Worm (Caenorhabditis elegans) whole organism, late embryonic: ENCODE data around the gene C45B11.9.

Source experiments
- C08G9.2 ChIP-seq: sonication (generic microtip); optimal IDR thresholded peaks from 2 replicates; lab custom pipeline; 2016; ENCODE audit warnings: mild to moderate bottlenecking, missing genetic modification characterization, moderate library complexity, missing compliant biosample characterization
- C38D4.7 ChIP-seq: fragments of 200-800 bp; sonication (Bioruptor generic); optimal IDR thresholded peaks from 2 replicates; lab custom pipeline; 2018; ENCODE audit warnings: mild to moderate bottlenecking, missing genetic modification characterization, moderate library complexity, missing compliant biosample characterization
- F13H6.1 ChIP-seq: sonication (generic microtip); optimal IDR thresholded peaks from 2 replicates; lab custom pipeline; 2016; ENCODE audit warnings: missing genetic modification characterization, missing compliant biosample characterization
- T23F11.4 ChIP-seq: fragments of 200-800 bp; sonication (Bioruptor generic); optimal IDR thresholded peaks from 2 replicates; lab custom pipeline; 2018; ENCODE audit warnings: mild to moderate bottlenecking, missing genetic modification characterization, missing compliant biosample characterization
- ahr-1 ChIP-seq: sonication (generic microtip); optimal IDR thresholded peaks from 2 replicates; lab custom pipeline; 2016; ENCODE audit warnings: missing genetic modification characterization, missing compliant biosample characterization
- ama-1 ChIP-seq: fragments of 150-350 bp; optimal IDR thresholded peaks from 2 replicates; lab custom pipeline; 2014
- ceh-18 ChIP-seq: sonication (generic microtip); optimal IDR thresholded peaks from 2 replicates; lab custom pipeline; 2016; ENCODE audit warnings: missing genetic modification characterization, missing compliant biosample characterization
- ceh-19 ChIP-seq: fragments of 200-800 bp; sonication (Bioruptor generic); optimal IDR thresholded peaks from 2 replicates; lab custom pipeline; 2018; ENCODE audit warnings: mild to moderate bottlenecking, missing genetic modification characterization, missing compliant biosample characterization
- ceh-2 ChIP-seq: sonication (generic microtip); optimal IDR thresholded peaks from 2 replicates; lab custom pipeline; 2016; ENCODE audit warnings: missing genotype, missing genetic modification characterization, missing compliant biosample characterization
- ceh-24 ChIP-seq: sonication (generic microtip); optimal IDR thresholded peaks from 2 replicates; lab custom pipeline; 2016; ENCODE audit warnings: mild to moderate bottlenecking, missing genetic modification characterization, missing compliant biosample characterization
- ceh-31 ChIP-seq: sonication (generic microtip); optimal IDR thresholded peaks from 2 replicates; lab custom pipeline; 2016; ENCODE audit warnings: missing genetic modification characterization, missing compliant biosample characterization
- ceh-34 ChIP-seq: sonication (generic microtip); optimal IDR thresholded peaks from 2 replicates; lab custom pipeline; 2016; ENCODE audit warnings: mild to moderate bottlenecking, missing genetic modification characterization, missing compliant biosample characterization
- ceh-45 ChIP-seq: fragments of 200-800 bp; sonication (Bioruptor generic); IDR thresholded peaks from 2 replicates; pipeline ENCODE4 v1.3.6; 2022; ENCODE audit warnings: missing genetic modification reagents, missing genetic modification characterization, missing compliant biosample characterization
- ceh-48 ChIP-seq: sonication (generic microtip); optimal IDR thresholded peaks from 2 replicates; lab custom pipeline; 2016; ENCODE audit warnings: missing genetic modification characterization, inconsistent platforms, missing compliant biosample characterization
- ceh-6 ChIP-seq: fragments of 200-800 bp; sonication (Bioruptor generic); optimal IDR thresholded peaks from 2 replicates; lab custom pipeline; 2018; ENCODE audit warnings: mild to moderate bottlenecking, missing genetic modification characterization, missing compliant biosample characterization
- che-1 ChIP-seq: sonication (generic microtip); optimal IDR thresholded peaks from 2 replicates; lab custom pipeline; 2016; ENCODE audit warnings: mild to moderate bottlenecking, missing genetic modification characterization, missing compliant biosample characterization
- dmd-4 ChIP-seq: sonication (generic microtip); optimal IDR thresholded peaks from 2 replicates; lab custom pipeline; 2016; ENCODE audit warnings: borderline replicate concordance, missing genetic modification characterization, missing compliant biosample characterization
- dve-1 ChIP-seq: sonication (generic microtip); optimal IDR thresholded peaks from 2 replicates; lab custom pipeline; 2017; ENCODE audit warnings: antibody characterized with exemption, mild to moderate bottlenecking, missing genetic modification characterization, missing compliant biosample characterization
- elt-2 ChIP-seq: sonication (generic microtip); optimal IDR thresholded peaks from 2 replicates; lab custom pipeline; 2016; ENCODE audit warnings: missing genetic modification reagents, missing genetic modification characterization, missing compliant biosample characterization
- elt-4 ChIP-seq: sonication (generic microtip); optimal IDR thresholded peaks from 2 replicates; lab custom pipeline; 2016; ENCODE audit warnings: missing genetic modification characterization, missing compliant biosample characterization
- fax-1 ChIP-seq: sonication (generic microtip); optimal IDR thresholded peaks from 2 replicates; lab custom pipeline; 2016; ENCODE audit warnings: missing genotype, missing genetic modification characterization, missing compliant biosample characterization
- fkh-10 ChIP-seq: fragments of 150-350 bp; optimal IDR thresholded peaks from 2 replicates; lab custom pipeline; 2014; ENCODE audit warnings: missing biosample characterization, missing genetic modification reagents, missing genetic modification characterization
- fkh-6 ChIP-seq: sonication (generic microtip); optimal IDR thresholded peaks from 2 replicates; lab custom pipeline; 2016; ENCODE audit warnings: missing genetic modification characterization, missing compliant biosample characterization
- gmeb-2 ChIP-seq: sonication (generic microtip); optimal IDR thresholded peaks from 2 replicates; lab custom pipeline; 2016; ENCODE audit warnings: missing genetic modification characterization, inconsistent platforms, missing compliant biosample characterization
- hlh-13 ChIP-seq: fragments of 200-800 bp; sonication (Bioruptor generic); optimal IDR thresholded peaks from 2 replicates; lab custom pipeline; 2018; ENCODE audit warnings: mild to moderate bottlenecking, missing genetic modification characterization, missing compliant biosample characterization
- hlh-15 ChIP-seq: sonication (generic microtip); optimal IDR thresholded peaks from 2 replicates; lab custom pipeline; 2016; ENCODE audit warnings: missing genetic modification characterization, missing compliant biosample characterization
- lim-6 ChIP-seq: sonication (generic microtip); optimal IDR thresholded peaks from 2 replicates; lab custom pipeline; 2016; ENCODE audit warnings: missing genetic modification characterization, missing compliant biosample characterization
- madf-2 ChIP-seq: sonication (generic microtip); optimal IDR thresholded peaks from 2 replicates; lab custom pipeline; 2017; ENCODE audit warnings: missing genetic modification characterization, missing compliant biosample characterization
- mec-3 ChIP-seq: sonication (generic microtip); optimal IDR thresholded peaks from 2 replicates; lab custom pipeline; 2016; ENCODE audit warnings: borderline replicate concordance, missing genetic modification characterization, missing compliant biosample characterization
- nfya-1 ChIP-seq: sonication (generic microtip); optimal IDR thresholded peaks from 2 replicates; lab custom pipeline; 2017; ENCODE audit warnings: missing genetic modification characterization, mild to moderate bottlenecking, missing compliant biosample characterization, antibody characterized with exemption, moderate library complexity
- nhr-11 ChIP-seq: fragments of 150-350 bp; optimal IDR thresholded peaks from 2 replicates; lab custom pipeline; 2014; ENCODE audit warnings: missing biosample characterization, missing genetic modification characterization
- nhr-232 ChIP-seq: sonication (generic microtip); optimal IDR thresholded peaks from 2 replicates; lab custom pipeline; 2016; ENCODE audit warnings: missing genetic modification characterization, missing compliant biosample characterization
- npax-4 ChIP-seq: sonication (generic microtip); optimal IDR thresholded peaks from 2 replicates; lab custom pipeline; 2016; ENCODE audit warnings: missing genetic modification characterization, missing compliant biosample characterization
- odd-2 ChIP-seq: sonication (generic microtip); optimal IDR thresholded peaks from 2 replicates; lab custom pipeline; 2017; ENCODE audit warnings: antibody characterized with exemption, mild to moderate bottlenecking, missing genetic modification characterization, missing compliant biosample characterization
- pag-3 ChIP-seq: sonication (generic microtip); optimal IDR thresholded peaks from 2 replicates; lab custom pipeline; 2016; ENCODE audit warnings: missing compliant biosample characterization, missing genetic modification characterization, borderline replicate concordance
- pat-9 ChIP-seq: fragments of 200-800 bp; sonication (Bioruptor generic); optimal IDR thresholded peaks from 2 replicates; lab custom pipeline; 2018; ENCODE audit warnings: mild to moderate bottlenecking, missing genetic modification characterization, moderate library complexity, missing compliant biosample characterization
- pax-1 ChIP-seq: fragments of 150-350 bp; optimal IDR thresholded peaks from 2 replicates; lab custom pipeline; 2014; ENCODE audit warnings: missing biosample characterization, missing genetic modification characterization
- pha-2 ChIP-seq: sonication (generic microtip); optimal IDR thresholded peaks from 2 replicates; lab custom pipeline; 2017; ENCODE audit warnings: mild to moderate bottlenecking, missing genetic modification characterization, missing compliant biosample characterization
- pha-4 ChIP-seq: fragments of 150-350 bp; optimal IDR thresholded peaks from 2 replicates; lab custom pipeline; 2018; ENCODE audit warnings: missing biosample characterization, missing genetic modification reagents, missing genetic modification characterization
- pqm-1 ChIP-seq: sonication (generic microtip); optimal IDR thresholded peaks from 2 replicates; lab custom pipeline; 2016; ENCODE audit warnings: missing genetic modification characterization, missing compliant biosample characterization
- pros-1 ChIP-seq: fragments of 150-350 bp; optimal IDR thresholded peaks from 2 replicates; lab custom pipeline; 2014; ENCODE audit warnings: missing biosample characterization, missing genetic modification reagents, missing genetic modification characterization
- rnt-1 ChIP-seq: sonication (generic microtip); optimal IDR thresholded peaks from 2 replicates; lab custom pipeline; 2016; ENCODE audit warnings: missing genetic modification characterization, missing compliant biosample characterization
- sdc-2 ChIP-seq: sonication (generic microtip); optimal IDR thresholded peaks from 2 replicates; lab custom pipeline; 2016; ENCODE audit warnings: missing genotype, missing genetic modification characterization, missing compliant biosample characterization
- syd-9 ChIP-seq: sonication (generic microtip); optimal IDR thresholded peaks from 2 replicates; lab custom pipeline; 2016; ENCODE audit warnings: mild to moderate bottlenecking, missing genetic modification characterization, moderate library complexity, missing compliant biosample characterization
- tbx-7 ChIP-seq: sonication (generic microtip); optimal IDR thresholded peaks from 2 replicates; lab custom pipeline; 2016; ENCODE audit warnings: missing genotype, missing genetic modification characterization, missing compliant biosample characterization
- unc-3 ChIP-seq, 2 experiments: fragments of 200-800 bp in 1 of 2; sonication (Bioruptor generic) in 1 of 2; sonication (generic microtip) in 1 of 2; conservative IDR thresholded peaks in 1 of 2; optimal IDR thresholded peaks in 1 of 2; 2 replicates each; pipeline versions ENCODE4 v1.3.6 to Lab custom; 2016 to 2022; ENCODE audit warnings: missing compliant biosample characterization in 2 of 2, missing genetic modification characterization in 2 of 2, missing genetic modification reagents in 1 of 2
- unc-55 ChIP-seq: sonication (generic microtip); optimal IDR thresholded peaks from 2 replicates; lab custom pipeline; 2017; ENCODE audit warnings: missing biosample characterization, missing genetic modification reagents, missing genetic modification characterization
- unc-86 ChIP-seq: sonication (generic microtip); optimal IDR thresholded peaks from 2 replicates; lab custom pipeline; 2016; ENCODE audit warnings: missing genetic modification characterization, missing compliant biosample characterization
- ztf-16 ChIP-seq: sonication (generic microtip); optimal IDR thresholded peaks from 2 replicates; lab custom pipeline; 2017; ENCODE audit warnings: missing genetic modification characterization, missing compliant biosample characterization

C45B11.9 gene

ce11 chrV:11027740-11028139 lies 12.4 kb upstream of the C45B11.9 start:
- no peak for TF ChIP-seq fkh-10 (GFP tag; lab: Kevin White, UChicago)
- TF ChIP-seq ceh-31 (tag; lab: Kevin White, UChicago): no peak
- no peak for TF ChIP-seq nhr-232 (tag; lab: Kevin White, UChicago)
- TF ChIP-seq rnt-1 (tag; lab: Kevin White, UChicago): no peak
- no peak for TF ChIP-seq che-1
- no peak for TF ChIP-seq ceh-24 (tag; lab: Kevin White, UChicago)
- TF ChIP-seq npax-4 (tag; lab: Kevin White, UChicago): no peak
- TF ChIP-seq ceh-34 (tag; lab: Kevin White, UChicago): no peak
- TF ChIP-seq unc-86 (tag; lab: Kevin White, UChicago): no peak
- no peak for TF ChIP-seq nhr-11
- TF ChIP-seq C08G9.2 (tag; lab: Kevin White, UChicago): no peak
- TF ChIP-seq pha-4 (tag; lab: Kevin White, UChicago): no peak
- TF ChIP-seq ceh-2: no peak
- no peak for TF ChIP-seq ama-1 (lab: Kevin White, UChicago)
- TF ChIP-seq F13H6.1 (tag; lab: Kevin White, UChicago): no peak
- TF ChIP-seq mec-3: no peak
- no peak for TF ChIP-seq hlh-13 (GFP tag; lab: Kevin White, UChicago)
- no peak for TF ChIP-seq pat-9 (tag; lab: Kevin White, UChicago)
- no peak for TF ChIP-seq sdc-2
- TF ChIP-seq, all 69 proteins: peak for 0

ce11 chrV:11029309-11029708 lies 10.8 kb upstream of the C45B11.9 start:
- TF ChIP-seq odd-2 (tag; lab: Kevin White, UChicago) (no peak), T23F11.4 (GFP tag; lab: Kevin White, UChicago) (no peak), tbx-7 (peak; percentile 91), C38D4.7 (no peak), gmeb-2 (tag; lab: Kevin White, UChicago) (no peak), unc-55 (GFP tag; lab: Kevin White, UChicago) (no peak), fkh-6 (tag; lab: Kevin White, UChicago) (peak; percentile 63), ceh-48 (tag; lab: Kevin White, UChicago) (peak; percentile 52), hlh-15 (tag; lab: Kevin White, UChicago) (no peak), unc-3 (GFP tag; conservative IDR thresholded peaks at IDR 0.05; lab: Robert Waterston, UW) (no peak), unc-3 (tag; optimal IDR thresholded peaks at IDR 0.05; lab: Kevin White, UChicago) (no peak), ceh-6 (GFP tag; lab: Kevin White, UChicago) (peak; percentile 39), ama-1 (lab: Kevin White, UChicago) (no peak), ceh-24 (tag; lab: Kevin White, UChicago) (no peak), ceh-45 (GFP tag; lab: Robert Waterston, UW) (no peak), elt-2 (tag; lab: Kevin White, UChicago) (peak; percentile 64), mec-3 (peak; percentile 71), elt-4 (tag; lab: Kevin White, UChicago) (no peak), madf-2 (tag; lab: Kevin White, UChicago) (peak; percentile 35), nfya-1 (tag; lab: Kevin White, UChicago) (peak; percentile 13), C08G9.2 (tag; lab: Kevin White, UChicago) (peak; percentile 96), pat-9 (tag; lab: Kevin White, UChicago) (no peak), nhr-11 (no peak), pha-2 (tag; lab: Kevin White, UChicago) (no peak), hlh-13 (GFP tag; lab: Kevin White, UChicago) (no peak), dve-1 (tag; lab: Kevin White, UChicago) (no peak), fkh-10 (GFP tag; lab: Kevin White, UChicago) (no peak), unc-86 (tag; lab: Kevin White, UChicago) (no peak), pax-1 (tag; lab: Kevin White, UChicago) (peak; percentile 11), ceh-18 (tag; lab: Kevin White, UChicago) (no peak), fax-1 (tag; lab: Kevin White, UChicago) (peak; percentile 40), dmd-4 (tag; lab: Kevin White, UChicago) (peak; percentile 56), ztf-16 (tag; lab: Kevin White, UChicago) (peak; percentile 50), lim-6 (peak; percentile 12), pqm-1 (no peak), pros-1 (tag; lab: Kevin White, UChicago) (no peak), F13H6.1 (tag; lab: Kevin White, UChicago) (peak; percentile 71), ceh-31 (tag; lab: Kevin White, UChicago) (peak; percentile 94), syd-9 (tag; lab: Kevin White, UChicago) (no peak), pag-3 (tag; lab: Kevin White, UChicago) (no peak), ahr-1 (tag; lab: Kevin White, UChicago) (peak; percentile 25), ceh-19 (GFP tag; lab: Kevin White, UChicago) (no peak), nhr-232 (tag; lab: Kevin White, UChicago) (no peak), rnt-1 (tag; lab: Kevin White, UChicago) (peak; percentile 83)
